Fruit fly (Drosophila melanogaster) whole organism, embryonic: ENCODE measurements around the gene ninaC.

Experiments used
- Ada2b ChIP-seq: fragments of 200-800 bp; sonication (Bioruptor generic); IDR thresholded peaks from 2 replicates; pipeline ENCODE4 v1.3.6; 2022; ENCODE audit warnings: missing biosample characterization, missing genetic modification characterization
- B-H2 ChIP-seq: fragments of 200-800 bp; sonication (Bioruptor generic); optimal IDR thresholded peaks from 2 replicates; lab custom pipeline; 2018; ENCODE audit warnings: missing biosample characterization, mild to moderate bottlenecking, missing genetic modification characterization
- Bgb ChIP-seq: fragments of 200-800 bp; sonication (Bioruptor generic); IDR thresholded peaks from 2 replicates; pipeline ENCODE4 v1.3.6; 2022; ENCODE audit warnings: missing biosample characterization, missing genetic modification characterization; ENCODE audit not compliant: partially characterized antibody
- CG15073 ChIP-seq: fragments of 200-800 bp; sonication (Bioruptor generic); optimal IDR thresholded peaks from 2 replicates; lab custom pipeline; 2016; ENCODE audit warnings: missing biosample characterization, missing genetic modification characterization
- CG16779 ChIP-seq: fragments of 200-800 bp; sonication (Bioruptor generic); IDR thresholded peaks from 2 replicates; pipeline ENCODE4 v1.3.6; 2022; ENCODE audit warnings: missing biosample characterization, missing genetic modification characterization
- CG16813 ChIP-seq: fragments of 200-800 bp; sonication (Bioruptor generic); IDR thresholded peaks from 3 replicates; pipeline ENCODE4 v1.3.6; 2022; ENCODE audit warnings: missing biosample characterization, missing genetic modification characterization; ENCODE audit not compliant: partially characterized antibody
- CG17328 ChIP-seq: fragments of 200-800 bp; sonication (Bioruptor generic); IDR thresholded peaks from 2 replicates; pipeline ENCODE4 v1.3.6; 2022; ENCODE audit warnings: missing biosample characterization, missing genetic modification characterization
- CG2202 ChIP-seq: fragments of 200-800 bp; sonication (Bioruptor generic); optimal IDR thresholded peaks from 2 replicates; lab custom pipeline; 2018; ENCODE audit warnings: missing biosample characterization, mild to moderate bottlenecking, missing genetic modification characterization
- CG30020 ChIP-seq: fragments of 200-800 bp; optimal IDR thresholded peaks from 2 replicates; lab custom pipeline; 2019; ENCODE audit warnings: missing biosample characterization, mild to moderate bottlenecking, missing genetic modification characterization, moderate library complexity
- CG34376 ChIP-seq: fragments of 200-800 bp; sonication (Bioruptor generic); optimal IDR thresholded peaks from 2 replicates; lab custom pipeline; 2018; ENCODE audit warnings: missing biosample characterization, mild to moderate bottlenecking, missing genetic modification characterization
- CG4617 ChIP-seq: fragments of 200-800 bp; sonication (Bioruptor generic); optimal IDR thresholded peaks from 3 replicates; lab custom pipeline; 2016; ENCODE audit warnings: missing biosample characterization, missing genetic modification characterization, borderline replicate concordance
- CG4854 ChIP-seq: fragments of 200-800 bp; sonication (Bioruptor generic); optimal IDR thresholded peaks from 2 replicates; lab custom pipeline; 2016; ENCODE audit warnings: missing biosample characterization, missing genetic modification characterization, inconsistent platforms
- CG5180 ChIP-seq: fragments of 200-800 bp; sonication (Bioruptor generic); optimal IDR thresholded peaks from 3 replicates; lab custom pipeline; 2017; ENCODE audit warnings: missing biosample characterization, missing genetic modification characterization, mild to moderate bottlenecking, moderate library complexity, missing genetic modification reagents
- CG6254 ChIP-seq: fragments of 200-800 bp; sonication (Bioruptor generic); optimal IDR thresholded peaks from 3 replicates; lab custom pipeline; 2017; ENCODE audit warnings: mild to moderate bottlenecking, missing biosample characterization, missing genetic modification reagents, missing genetic modification characterization
- CG6683 ChIP-seq: fragments of 200-800 bp; sonication (Bioruptor generic); optimal IDR thresholded peaks from 2 replicates; lab custom pipeline; 2017; ENCODE audit warnings: missing biosample characterization, mild to moderate bottlenecking, missing genetic modification characterization, missing genetic modification reagents
- CG6689 ChIP-seq: fragments of 200-800 bp; sonication (Bioruptor generic); IDR thresholded peaks from 2 replicates; pipeline ENCODE4 v1.3.6; 2022; ENCODE audit warnings: missing biosample characterization, missing genetic modification characterization
- CG7745 ChIP-seq: fragments of 200-800 bp; sonication (Bioruptor generic); optimal IDR thresholded peaks from 2 replicates; lab custom pipeline; 2018; ENCODE audit warnings: missing biosample characterization, mild to moderate bottlenecking, missing genetic modification characterization, moderate library complexity
- CG7987 ChIP-seq: fragments of 200-800 bp; sonication (Bioruptor generic); optimal IDR thresholded peaks from 2 replicates; lab custom pipeline; 2018; ENCODE audit warnings: missing biosample characterization, mild to moderate bottlenecking, missing genetic modification characterization, moderate library complexity
- CG8359 ChIP-seq: fragments of 200-800 bp; sonication (Bioruptor generic); optimal IDR thresholded peaks from 2 replicates; lab custom pipeline; 2017; ENCODE audit warnings: missing biosample characterization, mild to moderate bottlenecking, missing genetic modification characterization, borderline replicate concordance
- CTCF ChIP-seq: fragments of 200-800 bp; sonication (Bioruptor generic); optimal IDR thresholded peaks from 2 replicates; lab custom pipeline; 2017; ENCODE audit warnings: missing biosample characterization, mild to moderate bottlenecking, missing genetic modification characterization, moderate library complexity
- Camta ChIP-seq: fragments of 200-800 bp; sonication (Bioruptor generic); optimal IDR thresholded peaks from 2 replicates; lab custom pipeline; 2016; ENCODE audit warnings: missing biosample characterization, missing genetic modification characterization
- Dref ChIP-seq: fragments of 200-800 bp; sonication (Bioruptor generic); IDR thresholded peaks from 2 replicates; pipeline ENCODE4 v1.3.6; 2022; ENCODE audit warnings: missing biosample characterization, missing genetic modification characterization
- Eip74EF ChIP-seq, 2 experiments: fragments of 200-800 bp in 1 of 2; fragments of >200 bp in 1 of 2; sonication (Bioruptor generic) in 1 of 2; optimal IDR thresholded peaks; 2 replicates each; lab custom pipeline; 2017 to 2019; ENCODE audit warnings: missing biosample characterization in 2 of 2, missing genetic modification characterization in 2 of 2, mild to moderate bottlenecking in 1 of 2, moderate library complexity in 1 of 2
- Hsf ChIP-seq: fragments of 200-800 bp; sonication (Bioruptor generic); optimal IDR thresholded peaks from 3 replicates; lab custom pipeline; 2016; ENCODE audit warnings: missing biosample characterization, missing genetic modification characterization
- Lpt ChIP-seq: fragments of >200 bp; optimal IDR thresholded peaks from 2 replicates; lab custom pipeline; 2018; ENCODE audit warnings: missing biosample characterization, missing genetic modification characterization
- Max ChIP-seq: fragments of 200-800 bp; sonication (Bioruptor generic); optimal IDR thresholded peaks from 2 replicates; lab custom pipeline; 2016; ENCODE audit warnings: missing biosample characterization, mild to moderate bottlenecking, missing genetic modification characterization
- Nf-YC ChIP-seq: fragments of 200-800 bp; optimal IDR thresholded peaks from 3 replicates; lab custom pipeline; 2019; ENCODE audit warnings: missing biosample characterization, mild to moderate bottlenecking, missing genetic modification characterization, moderate library complexity
- Six4 ChIP-seq: fragments of 200-800 bp; sonication (Bioruptor generic); optimal IDR thresholded peaks from 2 replicates; lab custom pipeline; 2016; ENCODE audit warnings: missing biosample characterization, missing genetic modification characterization
- Taf1 ChIP-seq: fragments of 200-800 bp; sonication (Bioruptor generic); IDR thresholded peaks from 2 replicates; pipeline ENCODE4 v1.3.6; 2022; ENCODE audit warnings: missing biosample characterization, missing genetic modification characterization
- Trl ChIP-seq, 3 experiments: fragments of >200 bp in 2 of 3; fragments of 200-800 bp in 1 of 3; sonication (Bioruptor generic) in 1 of 3; optimal IDR thresholded peaks; 2 replicates in 1 of 3; 3 replicates in 2 of 3; lab custom pipeline; 2016 to 2017; ENCODE audit warnings: missing biosample characterization in 1 of 3, missing genetic modification characterization in 1 of 3
- ato ChIP-seq: fragments of 200-800 bp; sonication (Bioruptor generic); IDR thresholded peaks from 2 replicates; pipeline ENCODE4 v1.3.6; 2022; ENCODE audit warnings: missing biosample characterization, missing genetic modification characterization; ENCODE audit not compliant: partially characterized antibody
- cato ChIP-seq: fragments of 200-800 bp; sonication (Bioruptor generic); optimal IDR thresholded peaks from 2 replicates; lab custom pipeline; 2016; ENCODE audit warnings: missing biosample characterization, missing genetic modification characterization, borderline replicate concordance
- caup ChIP-seq: fragments of 200-800 bp; sonication (Bioruptor generic); optimal IDR thresholded peaks from 3 replicates; lab custom pipeline; 2017; ENCODE audit warnings: missing biosample characterization, mild to moderate bottlenecking, missing genetic modification characterization, moderate library complexity; ENCODE audit not compliant: severe bottlenecking
- cwo ChIP-seq: fragments of 200-800 bp; sonication (Bioruptor generic); optimal IDR thresholded peaks from 3 replicates; lab custom pipeline; 2017; ENCODE audit warnings: missing biosample characterization, missing genetic modification characterization, mild to moderate bottlenecking, moderate library complexity, missing genetic modification reagents
- danr ChIP-seq: fragments of 200-800 bp; sonication (Bioruptor generic); IDR thresholded peaks from 2 replicates; pipeline ENCODE4 v1.3.6; 2022; ENCODE audit warnings: missing biosample characterization, missing genetic modification characterization
- dmrt11E ChIP-seq: fragments of 200-800 bp; sonication (Bioruptor generic); optimal IDR thresholded peaks from 3 replicates; lab custom pipeline; 2018; ENCODE audit warnings: missing biosample characterization, mild to moderate bottlenecking, missing genetic modification characterization, moderate library complexity
- gce ChIP-seq: fragments of 200-800 bp; sonication (Bioruptor generic); IDR thresholded peaks from 3 replicates; pipeline ENCODE4 v1.3.6; 2022; ENCODE audit warnings: missing biosample characterization, missing genetic modification characterization
- grn ChIP-seq: fragments of 200-800 bp; sonication (Bioruptor generic); optimal IDR thresholded peaks from 3 replicates; lab custom pipeline; 2017; ENCODE audit warnings: missing biosample characterization, missing genetic modification characterization
- ind ChIP-seq: fragments of 200-800 bp; sonication (Bioruptor generic); optimal IDR thresholded peaks from 3 replicates; lab custom pipeline; 2016; ENCODE audit warnings: missing biosample characterization, missing genetic modification characterization
- insv ChIP-seq, 2 experiments: fragments of 200-800 bp; sonication (Bioruptor generic); optimal IDR thresholded peaks; 3 replicates each; lab custom pipeline; 2016 to 2018; ENCODE audit warnings: missing biosample characterization in 2 of 2, missing genetic modification characterization in 2 of 2
- inv ChIP-seq: fragments of 200-800 bp; sonication (Bioruptor generic); IDR thresholded peaks from 2 replicates; pipeline ENCODE4 v1.3.6; 2022; ENCODE audit warnings: missing biosample characterization, missing genetic modification characterization; ENCODE audit not compliant: partially characterized antibody
- nerfin-2 ChIP-seq: fragments of 200-800 bp; sonication (Bioruptor generic); IDR thresholded peaks from 2 replicates; pipeline ENCODE4 v1.3.6; 2022; ENCODE audit warnings: missing biosample characterization, missing genetic modification characterization; ENCODE audit not compliant: partially characterized antibody
- otp ChIP-seq: fragments of 200-800 bp; sonication (Bioruptor generic); IDR thresholded peaks from 3 replicates; pipeline ENCODE4, ENCODE4 v1.3.6; 2022; ENCODE audit warnings: missing biosample characterization, missing genetic modification characterization
- pb ChIP-seq: fragments of 200-800 bp; sonication (Bioruptor generic); optimal IDR thresholded peaks from 3 replicates; lab custom pipeline; 2016; ENCODE audit warnings: missing biosample characterization, missing genetic modification characterization
- pros ChIP-seq: fragments of 200-800 bp; sonication (Bioruptor generic); optimal IDR thresholded peaks from 3 replicates; lab custom pipeline; 2019; ENCODE audit warnings: missing biosample characterization, mild to moderate bottlenecking, missing genetic modification characterization, moderate library complexity
- sima ChIP-seq: fragments of 200-800 bp; sonication (Bioruptor generic); optimal IDR thresholded peaks from 2 replicates; lab custom pipeline; 2016; ENCODE audit warnings: missing biosample characterization, missing genetic modification characterization
- tll ChIP-seq, 2 experiments: fragments of 200-800 bp in 1 of 2; fragments of >200 bp in 1 of 2; sonication (Bioruptor generic) in 1 of 2; optimal IDR thresholded peaks; 2 replicates each; lab custom pipeline; 2017 to 2019; ENCODE audit warnings: missing biosample characterization in 2 of 2, missing genetic modification characterization in 2 of 2, mild to moderate bottlenecking in 1 of 2, moderate library complexity in 1 of 2
- ttk ChIP-seq: fragments of 200-800 bp; sonication (Bioruptor generic); IDR thresholded peaks from 2 replicates; pipeline ENCODE4 v2.1.2; 2022; ENCODE audit warnings: missing biosample characterization, missing genetic modification characterization
- twi ChIP-seq: fragments of 200-800 bp; optimal IDR thresholded peaks from 2 replicates; lab custom pipeline; 2019; ENCODE audit warnings: missing biosample characterization, mild to moderate bottlenecking, missing genetic modification characterization, moderate library complexity
- vvl ChIP-seq: fragments of 200-800 bp; sonication (Bioruptor generic); IDR thresholded peaks from 2 replicates; pipeline ENCODE4 v1.3.6; 2022; ENCODE audit warnings: missing biosample characterization, missing genetic modification characterization

The ninaC gene

DNA sequence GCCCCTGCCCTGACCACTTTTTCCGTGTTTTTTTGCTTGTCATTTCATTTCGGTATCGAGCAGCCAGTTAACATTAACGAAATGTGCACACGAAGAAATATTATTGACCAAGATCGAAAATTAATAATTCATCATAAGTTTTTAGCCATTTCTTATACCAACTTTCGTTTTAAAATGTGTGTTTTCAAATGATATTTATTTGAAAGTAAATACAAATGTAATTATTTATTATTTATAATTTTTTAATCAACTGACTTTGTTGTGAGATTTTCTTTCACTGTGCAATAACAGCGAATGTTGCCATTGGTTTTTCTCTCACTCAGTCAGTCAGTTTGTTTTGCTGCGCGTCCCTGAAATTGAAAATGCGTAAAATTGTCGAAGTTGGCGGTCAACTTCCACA is 18.3 kb downstream of the ninaC start (continued):
- TF ChIP-seq cwo (peak; percentile 60), Nf-YC (tag; lab: Kevin White, UChicago) (peak; percentile 35), ttk (peak; percentile 72), Dref (GFP tag; lab: Robert Waterston, UW) (no peak), CG2202 (no peak), Ada2b (GFP tag; lab: Robert Waterston, UW) (peak; percentile 65), nerfin-2 (GFP tag; lab: Robert Waterston, UW) (no peak), Camta (no peak), otp (GFP tag; lab: Robert Waterston, UW) (no peak), Eip74EF (GFP tag; optimal IDR thresholded peaks at IDR 0.05; lab: Kevin White, UChicago) (peak in 1 of 2 experiments; percentile 70), CG30020 (tag; lab: Kevin White, UChicago) (no peak), caup (peak; percentile 51), cato (GFP tag; lab: Kevin White, UChicago) (no peak), grn (GFP tag; lab: Kevin White, UChicago) (no peak), gce (no peak), Max (GFP tag; lab: Kevin White, UChicago) (peak; percentile 12), CG5180 (no peak), CG8359 (no peak), Lpt (GFP tag; lab: Kevin White, UChicago) (no peak), danr (GFP tag; lab: Robert Waterston, UW) (no peak), ind (peak; percentile 49), CG6689 (peak; percentile 56), CG17328 (GFP tag; lab: Robert Waterston, UW) (peak; percentile 31; the same call in 1 of the 2 replicates), CTCF (no peak), Trl (optimal IDR thresholded peaks at IDR 0.05; lab: Kevin White, UChicago) (no peak), Trl (GFP tag; optimal IDR thresholded peaks at IDR 0.05; lab: Kevin White, UChicago) (no peak), Bgb (no peak), inv (no peak), CG6254 (GFP tag; lab: Kevin White, UChicago) (no peak), pb (GFP tag; lab: Kevin White, UChicago) (no peak), CG6683 (GFP tag; lab: Kevin White, UChicago) (peak; percentile 11), CG4617 (GFP tag; lab: Kevin White, UChicago) (no peak), CG16779 (GFP tag; lab: Robert Waterston, UW) (no peak), CG7745 (tag; lab: Kevin White, UChicago) (no peak), sima (GFP tag; lab: Kevin White, UChicago) (no peak), Hsf (GFP tag; lab: Kevin White, UChicago) (no peak), Six4 (peak; percentile 6), Taf1 (GFP tag; lab: Robert Waterston, UW) (no peak), CG4854 (GFP tag; lab: Kevin White, UChicago) (no peak), vvl (GFP tag; lab: Robert Waterston, UW) (peak; percentile 72), dmrt11E (tag; lab: Kevin White, UChicago) (no peak), B-H2 (no peak), pros (GFP tag; lab: Kevin White, UChicago) (no peak), CG34376 (GFP tag; lab: Kevin White, UChicago) (no peak), CG16813 (GFP tag; lab: Robert Waterston, UW) (no peak), insv (GFP tag; optimal IDR thresholded peaks at IDR 0.05; lab: Kevin White, UChicago) (no peak), CG15073 (no peak), ato (GFP tag; lab: Robert Waterston, UW) (no peak), CG7987 (no peak), tll (GFP tag; optimal IDR thresholded peaks at IDR 0.05; lab: Kevin White, UChicago) (no peak), twi (tag; lab: Kevin White, UChicago) (no peak)
